Worm (Caenorhabditis elegans) whole organism, young adult: ENCODE results near the gene K09C6.2.

Experiments used
- K12H6.12 ChIP-seq: fragments of 200-800 bp; sonication (Bioruptor generic); optimal IDR thresholded peaks from 2 replicates; lab custom pipeline; 2018; ENCODE audit warnings: mild to moderate bottlenecking, missing genetic modification characterization, missing compliant biosample characterization
- Y79H2A.3 ChIP-seq: fragments of 200-800 bp; sonication (Bioruptor generic); conservative IDR thresholded peaks from 2 replicates; pipeline ENCODE4 v1.3.6; 2022; ENCODE audit warnings: missing genetic modification reagents, missing genetic modification characterization, missing compliant biosample characterization

- no peak for TF ChIP-seq Y79H2A.3 (GFP tag; lab: Robert Waterston, UW)
- no peak for TF ChIP-seq K12H6.12 (tag; lab: Kevin White, UChicago)
These were observed 48.4 kb upstream of the K09C6.2 start for ce11 chrV:808260-808659.
